Fruit fly (Drosophila melanogaster): Measurements from ENCODE around the gene CG12438.

Gene CG12438

DNA sequence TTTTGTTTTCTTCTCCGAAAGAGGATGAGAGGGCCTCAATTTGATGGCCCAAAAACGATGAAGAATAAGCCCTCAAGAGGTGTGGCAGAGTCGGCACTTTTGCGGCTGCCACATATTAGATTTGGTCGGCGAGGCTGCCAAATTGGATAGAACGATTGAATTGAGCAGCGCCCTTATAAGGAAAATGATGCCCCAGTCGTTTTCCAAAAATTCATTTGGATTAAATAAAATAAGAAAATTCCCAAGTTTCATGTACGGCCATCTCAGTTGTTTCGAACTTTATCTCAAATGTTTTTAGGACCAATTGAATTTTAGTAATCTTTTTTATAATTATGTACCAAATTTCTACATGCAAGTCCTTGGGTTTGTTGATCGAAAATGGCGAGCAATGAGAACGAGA is at the start of gene CG12438, which contains the start of gene CG45307:
Gene CG12438, plus strand, starts transcription at position 264 of the 400 bp plus-strand sequence.
Gene CG45307, minus strand, starts transcription at position 101 of the 400 bp plus-strand sequence.
- TF ChIP-seq CG17801 (GFP tag; optimal IDR thresholded peaks at IDR 0.05; ENCODE audit: partially characterized antibody) = no peak

DNA sequence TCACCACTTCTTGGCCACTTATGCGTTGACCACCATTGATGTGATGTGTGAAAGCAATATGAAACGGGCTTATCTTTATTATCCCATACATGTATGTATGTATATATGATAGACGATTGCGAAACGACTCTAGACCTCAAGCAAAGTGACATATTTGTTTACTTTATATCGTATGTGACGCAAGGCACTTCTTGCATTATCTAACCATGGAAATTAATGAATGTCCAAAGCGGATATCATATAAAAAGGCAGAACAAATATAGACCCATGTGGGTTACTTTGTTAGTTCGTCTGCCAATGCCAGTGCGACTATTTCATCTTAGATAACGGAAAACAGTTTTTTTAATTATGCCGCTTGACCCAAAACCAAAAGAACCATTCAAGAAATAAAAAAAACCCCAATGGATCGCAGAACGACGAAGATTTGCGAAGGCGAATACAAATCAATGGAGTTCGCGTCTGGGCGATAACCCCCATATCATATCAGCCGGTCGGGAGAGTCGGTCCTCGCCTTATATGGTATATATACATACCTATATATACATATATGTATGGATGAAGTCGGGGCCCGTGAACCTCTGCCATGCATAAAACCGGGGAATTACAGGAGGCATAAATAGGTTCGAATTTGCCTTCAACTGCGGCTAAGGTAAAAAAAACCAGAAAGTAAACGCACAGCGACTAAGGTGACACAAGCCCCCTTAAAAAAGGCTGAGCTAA is 49.0 kb upstream of the CG12438 start:
- TF ChIP-seq CG17801 (GFP tag; optimal IDR thresholded peaks at IDR 0.05; ENCODE audit: partially characterized antibody) = no peak

dm6 chr2L:8704648-8705622 is 47.1 kb upstream of the CG12438 start, which contains the start of gene CatB:
TSS of gene CatB (plus strand) at chr2L:8705572.
- TF ChIP-seq CG17801 (GFP tag; optimal IDR thresholded peaks at IDR 0.05; ENCODE audit: partially characterized antibody) = no peak

dm6 chr2L:8707522-8707921 is 44.6 kb upstream of the CG12438 start:
- TF ChIP-seq CG17801 (GFP tag; optimal IDR thresholded peaks at IDR 0.05; ENCODE audit: partially characterized antibody) = no peak

dm6 chr2L:8708399-8709077 is 43.5 kb upstream of the CG12438 start:
- TF ChIP-seq CG17801 (GFP tag; optimal IDR thresholded peaks at IDR 0.05; ENCODE audit: partially characterized antibody) = no peak

DNA sequence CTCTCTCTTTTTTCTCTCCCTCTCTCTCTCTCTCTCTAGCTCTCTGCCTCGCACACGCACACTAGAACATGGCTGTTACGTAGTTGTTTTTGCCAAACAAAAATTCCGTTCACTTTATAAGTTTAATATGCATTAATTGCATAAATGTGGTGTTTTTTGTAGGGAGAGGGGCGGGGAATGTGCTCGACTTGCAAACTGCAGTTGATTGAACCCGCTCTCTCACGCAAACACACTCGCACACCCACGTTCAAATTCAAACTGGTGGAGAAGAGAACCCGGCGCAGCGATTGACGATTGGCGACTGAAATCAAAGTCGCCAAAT is 43.0 kb upstream of the CG12438 start:
- TF ChIP-seq CG17801 (GFP tag; optimal IDR thresholded peaks at IDR 0.05; ENCODE audit: partially characterized antibody) = no peak

dm6 chr2L:8709413-8709812 is 42.7 kb upstream of the CG12438 start, which contains the start of gene Hnf4:
TSS of gene Hnf4 (minus strand) at chr2L:8709611.
- no peak for TF ChIP-seq CG17801 (GFP tag; optimal IDR thresholded peaks at IDR 0.05; ENCODE audit: partially characterized antibody)

dm6 chr2L:8714513-8714912 is 37.6 kb upstream of the CG12438 start:
- no peak for TF ChIP-seq CG17801 (GFP tag; optimal IDR thresholded peaks at IDR 0.05; ENCODE audit: partially characterized antibody)

DNA sequence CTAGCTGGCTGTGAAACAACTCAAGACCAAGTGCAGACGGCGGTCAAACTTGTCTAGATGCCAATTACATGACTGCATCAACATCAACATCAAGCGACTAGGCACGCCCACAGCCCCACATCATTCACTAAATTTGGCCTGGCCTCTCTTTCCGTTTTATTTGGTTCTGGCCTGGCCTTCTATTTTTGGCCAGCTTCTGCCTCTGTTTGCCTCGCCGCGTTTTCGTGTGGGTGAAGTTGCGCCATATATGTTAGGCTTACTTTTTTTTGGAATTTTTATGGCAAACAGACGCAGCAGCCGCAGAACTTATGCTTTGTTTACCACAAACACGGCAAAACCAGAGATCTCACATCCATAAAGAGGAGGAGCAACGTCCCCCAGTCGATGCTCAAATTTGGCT is 36.6 kb upstream of the CG12438 start:
- TF ChIP-seq CG17801 (GFP tag; optimal IDR thresholded peaks at IDR 0.05; ENCODE audit: partially characterized antibody) = no peak

DNA sequence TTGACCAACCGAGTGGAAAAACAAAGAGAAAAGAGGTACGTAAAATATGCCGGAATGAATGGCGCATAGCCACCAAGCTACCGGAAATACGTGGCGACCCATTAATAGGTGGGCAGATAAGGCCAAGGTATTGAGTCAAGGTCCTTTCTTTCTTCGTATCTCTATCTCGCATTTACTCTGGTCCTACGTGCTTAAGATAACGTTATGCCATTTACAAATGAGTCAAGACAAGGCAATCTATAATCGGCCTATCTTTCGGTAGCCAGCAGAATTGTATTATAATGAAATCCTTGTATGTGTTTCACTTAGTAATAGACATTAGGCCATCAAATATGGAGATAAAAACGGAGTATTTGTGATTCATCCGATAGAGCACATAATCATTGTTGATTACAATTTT is 35.7 kb upstream of the CG12438 start:
- no peak for TF ChIP-seq CG17801 (GFP tag; optimal IDR thresholded peaks at IDR 0.05; ENCODE audit: partially characterized antibody)

DNA sequence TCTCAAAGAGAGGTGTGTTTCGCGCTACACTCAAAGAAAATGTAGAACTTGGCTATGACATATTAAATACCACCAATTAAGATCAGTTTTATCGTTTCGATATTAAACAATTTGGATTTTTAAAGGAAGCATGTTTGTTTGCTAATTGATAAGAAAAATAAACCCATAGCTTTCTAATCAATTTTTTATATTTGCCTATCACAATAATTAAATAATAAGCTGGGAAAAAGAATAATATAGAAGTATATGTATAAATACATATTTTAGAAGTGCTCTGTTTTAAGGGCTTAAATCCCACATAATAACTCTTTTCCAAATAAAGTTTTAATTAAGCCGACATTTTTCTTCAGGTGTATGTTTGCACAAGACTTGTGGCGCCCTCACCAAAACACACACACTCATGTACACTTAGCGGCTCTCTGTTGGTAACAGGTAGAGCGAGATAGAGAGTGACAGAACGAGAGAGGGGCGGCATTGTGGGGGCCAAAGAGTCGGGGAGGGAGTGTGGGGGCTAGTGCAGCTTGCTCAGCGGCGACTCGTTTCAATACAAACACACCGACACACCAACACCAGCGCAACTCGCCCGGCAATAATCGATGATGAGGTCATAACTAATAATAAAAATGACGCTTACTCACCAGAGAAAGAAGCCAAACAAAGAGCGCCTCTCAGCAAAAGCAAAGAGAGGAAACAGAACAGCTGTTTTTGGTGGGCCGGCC is 34.3 kb upstream of the CG12438 start:
- TF ChIP-seq CG17801 (GFP tag; optimal IDR thresholded peaks at IDR 0.05; ENCODE audit: partially characterized antibody) = peak; percentile 70

- TF ChIP-seq CG17801 (GFP tag; optimal IDR thresholded peaks at IDR 0.05; ENCODE audit: partially characterized antibody) = no peak
These were observed 32.3 kb upstream of the CG12438 start for dm6 chr2L:8719757-8720156.

DNA sequence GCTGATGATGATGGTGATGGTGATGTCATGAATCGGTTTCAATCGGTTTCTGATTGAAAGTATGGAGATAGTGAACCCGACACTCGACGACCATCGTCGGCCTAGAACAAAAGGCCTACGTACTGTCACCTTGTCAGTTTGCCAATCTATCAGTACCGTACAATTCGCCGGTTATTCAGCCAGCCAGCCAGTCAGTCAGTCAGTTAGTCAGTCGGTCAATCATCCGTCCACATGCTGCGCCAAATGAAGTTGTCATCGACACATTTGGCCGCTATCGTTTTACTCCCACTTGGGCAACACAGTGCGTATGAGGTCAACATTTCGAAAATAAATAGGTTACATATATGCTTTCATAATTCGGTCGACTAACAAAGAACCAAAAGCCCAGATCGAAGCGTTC is 31.1 kb upstream of the CG12438 start:
- TF ChIP-seq CG17801 (GFP tag; optimal IDR thresholded peaks at IDR 0.05; ENCODE audit: partially characterized antibody) = no peak

- TF ChIP-seq CG17801 (GFP tag; optimal IDR thresholded peaks at IDR 0.05; ENCODE audit: partially characterized antibody) = no peak
These were observed 19.4 kb upstream of the CG12438 start for dm6 chr2L:8732702-8733101.

DNA sequence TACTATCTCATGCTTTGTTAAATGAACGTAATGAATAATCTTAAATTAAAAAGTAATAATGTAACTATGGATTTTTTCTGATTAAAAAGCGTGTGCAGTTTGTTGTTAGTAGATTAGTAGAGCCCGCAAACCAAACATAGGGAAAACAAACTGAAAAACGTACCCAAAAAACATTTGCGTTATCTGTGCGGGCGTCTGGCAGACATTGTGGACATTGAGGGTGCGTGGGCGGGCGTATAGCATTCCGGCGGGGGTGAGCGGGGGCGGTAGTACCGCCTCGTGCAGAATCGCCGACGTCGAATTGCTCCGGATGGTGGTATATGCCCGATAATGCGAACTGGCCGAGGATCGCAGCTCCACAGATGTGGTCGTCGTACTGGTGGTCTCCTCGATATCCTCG is 17.8 kb upstream of the CG12438 start:
- TF ChIP-seq CG17801 (GFP tag; optimal IDR thresholded peaks at IDR 0.05; ENCODE audit: partially characterized antibody) = no peak

Data from ovary, adult (tissue).